Worm (Caenorhabditis elegans): ENCODE data around the gene lig-4.

DNA sequence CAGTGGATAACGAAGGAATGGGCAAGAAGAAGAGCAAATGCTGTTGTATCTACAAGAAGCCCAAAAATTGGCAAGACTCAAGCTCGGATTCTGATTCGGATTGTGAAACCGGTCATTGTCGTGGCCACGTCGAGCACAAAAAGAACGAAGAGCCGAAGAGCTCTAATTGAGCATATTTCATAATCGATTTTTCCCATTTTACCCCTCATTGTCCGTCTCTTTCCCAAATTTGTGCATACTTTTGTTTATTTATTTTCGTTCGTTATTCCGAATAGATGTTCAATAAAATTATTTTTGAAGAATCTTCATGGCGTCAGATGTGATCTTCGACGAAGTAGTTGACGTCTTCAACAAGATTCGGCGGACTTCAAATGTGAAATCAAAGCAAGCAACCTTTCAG lies at the start of gene lig-4:
- no peak for TF ChIP-seq nhr-23 (tag; optimal IDR thresholded peaks at IDR 0.05)
- no peak for TF ChIP-seq nhr-67 (tag; optimal IDR thresholded peaks at IDR 0.05)
- no peak for TF ChIP-seq fkh-10 (GFP tag; optimal IDR thresholded peaks at IDR 0.05)
- no peak for TF ChIP-seq nhr-28 (tag; optimal IDR thresholded peaks at IDR 0.05)
- no peak for TF ChIP-seq pha-4 (tag; optimal IDR thresholded peaks at IDR 0.05)
- no peak for TF ChIP-seq pqm-1 (tag; optimal IDR thresholded peaks at IDR 0.05)
- no peak for TF ChIP-seq ztf-4 (tag; optimal IDR thresholded peaks at IDR 0.05)
- no peak for TF ChIP-seq daf-12 (tag; optimal IDR thresholded peaks at IDR 0.05)
- no peak for TF ChIP-seq nhr-12 (tag; optimal IDR thresholded peaks at IDR 0.05)
- TF ChIP-seq lin-15B (tag; optimal IDR thresholded peaks at IDR 0.05), result no peak
- TF ChIP-seq ZK546.5 (tag; optimal IDR thresholded peaks at IDR 0.05), result no peak
- TF ChIP-seq egl-27 (tag; optimal IDR thresholded peaks at IDR 0.05), result no peak
- TF ChIP-seq ceh-9 (tag; optimal IDR thresholded peaks at IDR 0.05), result no peak
- no peak for TF ChIP-seq lin-39 (tag; optimal IDR thresholded peaks at IDR 0.05)

Data from whole organism, L3 larva.